Worm (Caenorhabditis elegans) whole organism, L3 larva: Measurements from ENCODE around the gene F58H1.8.

ENCODE experiments used
- R02D3.7 ChIP-seq: fragments of 150-350 bp; optimal IDR thresholded peaks from 2 replicates; lab custom pipeline; 2014; ENCODE audit warnings: missing biosample characterization, missing genetic modification characterization
- ZK546.5 ChIP-seq: sonication (generic microtip); optimal IDR thresholded peaks from 2 replicates; lab custom pipeline; 2017; ENCODE audit warnings: missing biosample characterization, missing genetic modification characterization
- aly-2 ChIP-seq: fragments of 150-350 bp; optimal IDR thresholded peaks from 2 replicates; lab custom pipeline; 2014; ENCODE audit warnings: missing biosample characterization, missing genetic modification characterization
- ama-1 ChIP-seq: fragments of 150-350 bp; optimal IDR thresholded peaks from 2 replicates; lab custom pipeline; 2018
- ceh-16 ChIP-seq: sonication (generic microtip); optimal IDR thresholded peaks from 2 replicates; lab custom pipeline; 2017; ENCODE audit warnings: missing biosample characterization, missing genetic modification characterization
- ceh-28 ChIP-seq: fragments of 150-350 bp; optimal IDR thresholded peaks from 2 replicates; lab custom pipeline; 2014; ENCODE audit warnings: missing biosample characterization, missing genetic modification reagents, missing genetic modification characterization
- ceh-82 ChIP-seq: fragments of 150-350 bp; optimal IDR thresholded peaks from 2 replicates; lab custom pipeline; 2014; ENCODE audit warnings: missing biosample characterization, missing genetic modification characterization
- ceh-9 ChIP-seq: sonication (generic microtip); optimal IDR thresholded peaks from 2 replicates; lab custom pipeline; 2018; ENCODE audit warnings: missing biosample characterization, missing genetic modification characterization
- egl-27 ChIP-seq: sonication (generic microtip); optimal IDR thresholded peaks from 4 replicates; lab custom pipeline; 2017; ENCODE audit warnings: missing biosample characterization, missing genetic modification reagents, missing genetic modification characterization
- egl-5 ChIP-seq: fragments of 150-350 bp; optimal IDR thresholded peaks from 2 replicates; lab custom pipeline; 2017; ENCODE audit warnings: missing biosample characterization, missing genetic modification reagents, missing genetic modification characterization, inconsistent platforms
- elt-1 ChIP-seq: fragments of 150-350 bp; optimal IDR thresholded peaks from 2 replicates; lab custom pipeline; 2014; ENCODE audit warnings: missing biosample characterization, missing genetic modification characterization
- elt-2 ChIP-seq: sonication (generic microtip); optimal IDR thresholded peaks from 2 replicates; lab custom pipeline; 2016; ENCODE audit warnings: missing genetic modification reagents, mild to moderate bottlenecking, missing genetic modification characterization, missing compliant biosample characterization
- elt-3 ChIP-seq, 3 experiments: fragments of 150-350 bp in 1 of 3; sonication (generic microtip) in 2 of 3; optimal IDR thresholded peaks; 2 replicates in 2 of 3; 4 replicates in 1 of 3; lab custom pipeline; 2014 to 2017; ENCODE audit warnings: missing biosample characterization in 3 of 3, missing genetic modification characterization in 3 of 3
- eor-1 ChIP-seq, 2 experiments: fragments of 150-350 bp; optimal IDR thresholded peaks; 2 replicates each; lab custom pipeline; 2014 to 2018; ENCODE audit warnings: missing biosample characterization in 2 of 2, missing genetic modification characterization in 2 of 2
- fkh-10 ChIP-seq: sonication (generic microtip); optimal IDR thresholded peaks from 2 replicates; lab custom pipeline; 2017; ENCODE audit warnings: missing biosample characterization, missing genetic modification reagents, missing genetic modification characterization
- fkh-2 ChIP-seq: fragments of 150-350 bp; optimal IDR thresholded peaks from 2 replicates; lab custom pipeline; 2014; ENCODE audit warnings: missing biosample characterization, missing genetic modification reagents, missing genetic modification characterization
- fos-1 ChIP-seq: fragments of 150-350 bp; optimal IDR thresholded peaks from 2 replicates; lab custom pipeline; 2014; ENCODE audit warnings: missing biosample characterization, missing genetic modification characterization
- hmg-11 ChIP-seq: sonication (generic microtip); optimal IDR thresholded peaks from 2 replicates; lab custom pipeline; 2016; ENCODE audit warnings: missing genetic modification characterization, missing compliant biosample characterization
- jun-1 ChIP-seq: fragments of 150-350 bp; optimal IDR thresholded peaks from 2 replicates; lab custom pipeline; 2014; ENCODE audit warnings: missing biosample characterization, missing genetic modification reagents, missing genetic modification characterization
- lin-15B ChIP-seq: fragments of 150-350 bp; optimal IDR thresholded peaks from 2 replicates; lab custom pipeline; 2014; ENCODE audit warnings: missing biosample characterization, missing genetic modification characterization
- lin-39 ChIP-seq: fragments of 150-350 bp; optimal IDR thresholded peaks from 2 replicates; lab custom pipeline; 2018; ENCODE audit warnings: missing biosample characterization, missing genetic modification reagents, missing genetic modification characterization
- lsy-12 ChIP-seq: sonication (generic microtip); optimal IDR thresholded peaks from 2 replicates; lab custom pipeline; 2016; ENCODE audit warnings: mild to moderate bottlenecking, missing genetic modification characterization, missing compliant biosample characterization
- mml-1 ChIP-seq: fragments of 150-350 bp; sonication (generic microtip); optimal IDR thresholded peaks from 3 replicates; lab custom pipeline; 2014; ENCODE audit warnings: missing biosample characterization, missing genetic modification characterization
- nfya-1 ChIP-seq: sonication (generic microtip); optimal IDR thresholded peaks from 2 replicates; lab custom pipeline; 2017; ENCODE audit warnings: missing genetic modification characterization, mild to moderate bottlenecking, missing compliant biosample characterization, antibody characterized with exemption, moderate library complexity; ENCODE audit not compliant: insufficient read depth
- nhr-11 ChIP-seq: fragments of 150-350 bp; optimal IDR thresholded peaks from 2 replicates; lab custom pipeline; 2014; ENCODE audit warnings: missing biosample characterization, missing genetic modification characterization
- nhr-12 ChIP-seq: fragments of 150-350 bp; optimal IDR thresholded peaks from 2 replicates; lab custom pipeline; 2014; ENCODE audit warnings: missing biosample characterization, missing genetic modification characterization
- nhr-23 ChIP-seq: fragments of 150-350 bp; optimal IDR thresholded peaks from 2 replicates; lab custom pipeline; 2014; ENCODE audit warnings: missing biosample characterization, missing genetic modification reagents, missing genetic modification characterization
- nhr-237 ChIP-seq: fragments of 150-350 bp; optimal IDR thresholded peaks from 2 replicates; lab custom pipeline; 2014; ENCODE audit warnings: missing biosample characterization, missing genetic modification characterization
- nhr-25 ChIP-seq: sonication (generic microtip); optimal IDR thresholded peaks from 2 replicates; lab custom pipeline; 2017; ENCODE audit warnings: missing biosample characterization, missing genetic modification characterization
- nhr-28 ChIP-seq: fragments of 150-350 bp; optimal IDR thresholded peaks from 2 replicates; lab custom pipeline; 2014; ENCODE audit warnings: missing biosample characterization, missing genetic modification characterization
- nhr-43 ChIP-seq: sonication (generic microtip); optimal IDR thresholded peaks from 2 replicates; lab custom pipeline; 2016; ENCODE audit warnings: mild to moderate bottlenecking, missing genetic modification characterization, missing compliant biosample characterization; ENCODE audit not compliant: poor library complexity, severe bottlenecking
- nhr-67 ChIP-seq: fragments of 150-350 bp; optimal IDR thresholded peaks from 2 replicates; lab custom pipeline; 2014; ENCODE audit warnings: missing biosample characterization, missing genetic modification characterization
- nhr-76 ChIP-seq: fragments of 150-350 bp; sonication (generic microtip); optimal IDR thresholded peaks from 5 replicates; lab custom pipeline; 2014; ENCODE audit warnings: missing biosample characterization, missing genetic modification characterization
- nhr-77 ChIP-seq: fragments of 150-350 bp; optimal IDR thresholded peaks from 2 replicates; lab custom pipeline; 2014; ENCODE audit warnings: missing biosample characterization, missing genetic modification characterization
- pha-4 ChIP-seq: fragments of 150-350 bp; optimal IDR thresholded peaks from 2 replicates; lab custom pipeline; 2014; ENCODE audit warnings: missing biosample characterization, missing genetic modification reagents, missing genetic modification characterization
- pqm-1 ChIP-seq: fragments of 150-350 bp; optimal IDR thresholded peaks from 2 replicates; lab custom pipeline; 2017; ENCODE audit warnings: missing biosample characterization, missing genetic modification characterization, inconsistent platforms
- sea-2 ChIP-seq: fragments of 150-350 bp; sonication (generic microtip); optimal IDR thresholded peaks from 4 replicates; lab custom pipeline; 2014; ENCODE audit warnings: missing biosample characterization, missing genetic modification reagents, missing genetic modification characterization
- skn-1 ChIP-seq: fragments of 150-350 bp; optimal IDR thresholded peaks from 2 replicates; lab custom pipeline; 2014; ENCODE audit warnings: missing biosample characterization, missing genetic modification characterization
- snpc-4 ChIP-seq: fragments of 150-350 bp; optimal IDR thresholded peaks from 2 replicates; lab custom pipeline; 2014; ENCODE audit warnings: missing biosample characterization, missing genetic modification characterization
- tbx-2 ChIP-seq: sonication (generic microtip); optimal IDR thresholded peaks from 2 replicates; lab custom pipeline; 2016; ENCODE audit warnings: mild to moderate bottlenecking, missing genetic modification characterization, missing compliant biosample characterization
- unc-39 ChIP-seq: sonication (generic microtip); optimal IDR thresholded peaks from 4 replicates; lab custom pipeline; 2017; ENCODE audit warnings: missing biosample characterization, missing genetic modification characterization
- unc-62 ChIP-seq: fragments of 150-350 bp; sonication (generic microtip); optimal IDR thresholded peaks from 4 replicates; lab custom pipeline; 2014; ENCODE audit warnings: missing biosample characterization, missing genetic modification reagents, missing genetic modification characterization
- zag-1 ChIP-seq: fragments of 150-350 bp; optimal IDR thresholded peaks from 2 replicates; lab custom pipeline; 2014; ENCODE audit warnings: missing biosample characterization, missing genetic modification characterization
- ztf-11 ChIP-seq: fragments of 150-350 bp; optimal IDR thresholded peaks from 2 replicates; lab custom pipeline; 2014; ENCODE audit warnings: missing biosample characterization, missing genetic modification characterization
- ztf-4 ChIP-seq: fragments of 150-350 bp; optimal IDR thresholded peaks from 2 replicates; lab custom pipeline; 2014; ENCODE audit warnings: missing biosample characterization, missing genetic modification characterization

The F58H1.8 gene

ce11 chrV:11919639-11920038 lies 15.3 kb upstream of the F58H1.8 start:
- no peak for TF ChIP-seq tbx-2
- no peak for TF ChIP-seq ama-1
- no peak for TF ChIP-seq ceh-28 (tag; lab: Kevin White, UChicago)
- TF ChIP-seq ztf-11: no peak
- TF ChIP-seq R02D3.7 (tag; lab: Kevin White, UChicago): no peak
- no peak for TF ChIP-seq nhr-28
- TF ChIP-seq lsy-12: no peak
- TF ChIP-seq, all 47 proteins: peak for 0

ce11 chrV:11921229-11921628 lies 13.7 kb upstream of the F58H1.8 start:
- no peak for TF ChIP-seq eor-1 (tag; optimal IDR thresholded peaks at IDR 0.05; lab: Kevin White, UChicago)
- no peak for TF ChIP-seq nhr-77 (tag; lab: Kevin White, UChicago)
- no peak for TF ChIP-seq fos-1
- TF ChIP-seq zag-1 (tag; lab: Kevin White, UChicago): no peak
- TF ChIP-seq skn-1 (tag; lab: Kevin White, UChicago): no peak
- TF ChIP-seq nhr-11: no peak
- no peak for TF ChIP-seq fkh-10 (GFP tag; lab: Kevin White, UChicago)
- peak; percentile 84 for TF ChIP-seq elt-2 (tag; lab: Kevin White, UChicago)
- no peak for TF ChIP-seq nhr-237 (tag; lab: Kevin White, UChicago)
- TF ChIP-seq pqm-1 (tag; lab: Kevin White, UChicago): peak; percentile 34
- peak; percentile 88 for TF ChIP-seq pha-4
- no peak for TF ChIP-seq nhr-43 (tag; lab: Kevin White, UChicago)
- TF ChIP-seq fkh-2 (tag; lab: Kevin White, UChicago): no peak
- no peak for TF ChIP-seq ZK546.5 (tag; lab: Kevin White, UChicago)
- no peak for TF ChIP-seq egl-5
- TF ChIP-seq elt-1 (tag; lab: Kevin White, UChicago): no peak
- no peak for TF ChIP-seq ztf-11
- no peak for TF ChIP-seq lin-15B
- peak; percentile 2 for TF ChIP-seq ceh-28 (tag; lab: Kevin White, UChicago)
- TF ChIP-seq ceh-9 (tag; lab: Kevin White, UChicago): no peak
- peak; percentile 40 for TF ChIP-seq nfya-1 (tag; lab: Kevin White, UChicago)
- no peak for TF ChIP-seq nhr-12 (tag; lab: Kevin White, UChicago)
- no peak for TF ChIP-seq tbx-2
- no peak for TF ChIP-seq nhr-76 (tag; lab: Kevin White, UChicago)
- peak; percentile 75 for TF ChIP-seq snpc-4 (tag; lab: Kevin White, UChicago)
- TF ChIP-seq ceh-16 (tag; lab: Kevin White, UChicago): no peak
- peak; percentile 75 for TF ChIP-seq ama-1
- no peak for TF ChIP-seq R02D3.7 (tag; lab: Kevin White, UChicago)
- no peak for TF ChIP-seq nhr-25 (tag; lab: Kevin White, UChicago)
- TF ChIP-seq mml-1 (tag; lab: Kevin White, UChicago): no peak
- no peak for TF ChIP-seq nhr-67
- no peak for TF ChIP-seq ceh-82 (tag; lab: Kevin White, UChicago)
- TF ChIP-seq lsy-12: no peak
- TF ChIP-seq jun-1 (tag; lab: Kevin White, UChicago): peak; percentile 16
- no peak for TF ChIP-seq aly-2
- TF ChIP-seq unc-62: no peak
- peak; percentile 8 for TF ChIP-seq hmg-11 (tag; lab: Kevin White, UChicago)
- no peak for TF ChIP-seq egl-27 (tag; lab: Kevin White, UChicago)
- TF ChIP-seq nhr-28: no peak
- no peak for TF ChIP-seq sea-2
- TF ChIP-seq lin-39 (tag; lab: Kevin White, UChicago): peak; percentile 59
- no peak for TF ChIP-seq elt-3 (tag; optimal IDR thresholded peaks at IDR 0.05; lab: Kevin White, UChicago)
- no peak for TF ChIP-seq unc-39 (tag; lab: Kevin White, UChicago)
- no peak for TF ChIP-seq nhr-23 (tag; lab: Kevin White, UChicago)
- TF ChIP-seq ztf-4 (tag; lab: Kevin White, UChicago): no peak
